Fruit fly (Drosophila melanogaster) whole organism, embryonic: ENCODE measurements around the gene firl.

Source experiments
- B-H2 ChIP-seq: fragments of 200-800 bp; sonication (Bioruptor generic); optimal IDR thresholded peaks from 2 replicates; lab custom pipeline; 2018; ENCODE audit warnings: missing biosample characterization, mild to moderate bottlenecking, missing genetic modification characterization
- BEAF-32 ChIP-seq: fragments of 200-800 bp; sonication (Bioruptor generic); optimal IDR thresholded peaks from 3 replicates; lab custom pipeline; 2017; ENCODE audit warnings: missing biosample characterization, missing genetic modification characterization, mild to moderate bottlenecking, moderate library complexity, missing genetic modification reagents
- CG11456 ChIP-seq: fragments of 200-800 bp; sonication (Bioruptor generic); IDR thresholded peaks from 3 replicates; pipeline ENCODE4 v1.3.6; 2022; ENCODE audit warnings: missing biosample characterization, missing genetic modification characterization
- CG11696 ChIP-seq: fragments of 200-800 bp; sonication (Bioruptor generic); IDR thresholded peaks from 2 replicates; pipeline ENCODE4 v1.3.6; 2022; ENCODE audit warnings: missing biosample characterization, missing genetic modification characterization
- CG12659 ChIP-seq: fragments of 200-800 bp; sonication (Bioruptor generic); optimal IDR thresholded peaks from 3 replicates; lab custom pipeline; 2017; ENCODE audit warnings: mild to moderate bottlenecking, missing biosample characterization, missing genetic modification reagents, missing genetic modification characterization
- CG13624 ChIP-seq: fragments of 200-800 bp; sonication (Bioruptor generic); optimal IDR thresholded peaks from 2 replicates; lab custom pipeline; 2016; ENCODE audit warnings: missing biosample characterization, missing genetic modification characterization
- CG14710 ChIP-seq: fragments of 200-800 bp; sonication (Bioruptor generic); optimal IDR thresholded peaks from 3 replicates; lab custom pipeline; 2019; ENCODE audit warnings: missing biosample characterization, mild to moderate bottlenecking, missing genetic modification characterization, moderate library complexity
- CG14965 ChIP-seq: fragments of 200-800 bp; sonication (Bioruptor generic); optimal IDR thresholded peaks from 2 replicates; lab custom pipeline; 2016; ENCODE audit warnings: missing biosample characterization, missing genetic modification characterization, borderline replicate concordance
- CG17186 ChIP-seq: fragments of 200-800 bp; sonication (Bioruptor generic); optimal IDR thresholded peaks from 3 replicates; lab custom pipeline; 2017; ENCODE audit warnings: missing biosample characterization, missing genetic modification reagents, missing genetic modification characterization
- CG18764 ChIP-seq: fragments of 200-800 bp; sonication (Bioruptor generic); optimal IDR thresholded peaks from 3 replicates; lab custom pipeline; 2016; ENCODE audit warnings: missing biosample characterization, missing genetic modification characterization
- CG2712 ChIP-seq: fragments of 200-800 bp; optimal IDR thresholded peaks from 3 replicates; lab custom pipeline; 2019; ENCODE audit warnings: missing biosample characterization, mild to moderate bottlenecking, missing genetic modification characterization, moderate library complexity
- CG30431 ChIP-seq: fragments of 200-800 bp; sonication (Bioruptor generic); optimal IDR thresholded peaks from 2 replicates; lab custom pipeline; 2017; ENCODE audit warnings: missing biosample characterization, missing genetic modification characterization
- CG3065 ChIP-seq: fragments of 200-800 bp; sonication (Bioruptor generic); optimal IDR thresholded peaks from 2 replicates; lab custom pipeline; 2016; ENCODE audit warnings: missing biosample characterization, missing genetic modification characterization
- CG34422 ChIP-seq: fragments of 200-800 bp; sonication (Bioruptor generic); IDR thresholded peaks from 3 replicates; pipeline ENCODE4 v1.3.6; 2022; ENCODE audit warnings: missing biosample characterization, missing genetic modification characterization
- CG3726 ChIP-seq: fragments of 200-800 bp; sonication (Bioruptor generic); IDR thresholded peaks from 3 replicates; pipeline ENCODE4, ENCODE4 v1.3.6; 2022; ENCODE audit warnings: missing biosample characterization, missing genetic modification characterization
- CG3847 ChIP-seq: fragments of 200-800 bp; sonication (Bioruptor generic); IDR thresholded peaks from 2 replicates; pipeline ENCODE4 v1.3.6; 2022; ENCODE audit warnings: missing biosample characterization, missing genetic modification characterization
- CG4707 ChIP-seq: fragments of 200-800 bp; sonication (Bioruptor generic); optimal IDR thresholded peaks from 2 replicates; lab custom pipeline; 2018; ENCODE audit warnings: missing biosample characterization, mild to moderate bottlenecking, missing genetic modification characterization, moderate library complexity
- CG7987 ChIP-seq: fragments of 200-800 bp; sonication (Bioruptor generic); optimal IDR thresholded peaks from 2 replicates; lab custom pipeline; 2018; ENCODE audit warnings: missing biosample characterization, mild to moderate bottlenecking, missing genetic modification characterization, moderate library complexity
- CG8944 ChIP-seq: fragments of 200-800 bp; sonication (Bioruptor generic); optimal IDR thresholded peaks from 3 replicates; lab custom pipeline; 2016; ENCODE audit warnings: missing biosample characterization, missing genetic modification characterization
- CG9932 ChIP-seq: fragments of 200-800 bp; sonication (Bioruptor generic); IDR thresholded peaks from 2 replicates; pipeline ENCODE4 v1.3.6; 2022; ENCODE audit warnings: missing biosample characterization, missing genetic modification characterization
- Dip3 ChIP-seq: fragments of 200-800 bp; sonication (Bioruptor generic); optimal IDR thresholded peaks from 3 replicates; lab custom pipeline; 2016; ENCODE audit warnings: missing biosample characterization, missing genetic modification characterization
- Dp ChIP-seq: fragments of 200-800 bp; sonication (Bioruptor generic); optimal IDR thresholded peaks from 2 replicates; lab custom pipeline; 2018; ENCODE audit warnings: missing biosample characterization, mild to moderate bottlenecking, missing genetic modification characterization, moderate library complexity
- Dref ChIP-seq: fragments of 200-800 bp; sonication (Bioruptor generic); IDR thresholded peaks from 2 replicates; pipeline ENCODE4 v1.3.6; 2022; ENCODE audit warnings: missing biosample characterization, missing genetic modification characterization
- E2f2 ChIP-seq: fragments of 200-800 bp; sonication (Bioruptor generic); IDR thresholded peaks from 2 replicates; pipeline ENCODE4 v1.3.6; 2022; ENCODE audit warnings: missing biosample characterization, missing genetic modification characterization
- Elba2 ChIP-seq: fragments of 200-800 bp; sonication (Bioruptor generic); optimal IDR thresholded peaks from 3 replicates; lab custom pipeline; 2016; ENCODE audit warnings: missing biosample characterization, missing genetic modification characterization
- Ets97D ChIP-seq: fragments of 200-800 bp; sonication (Bioruptor generic); optimal IDR thresholded peaks from 3 replicates; lab custom pipeline; 2016; ENCODE audit warnings: missing biosample characterization, missing genetic modification characterization
- Med ChIP-seq: fragments of 200-800 bp; sonication (Bioruptor generic); peaks from one replicate; lab custom pipeline; 2016; ENCODE audit warnings: missing biosample characterization, missing genetic modification characterization, mild to moderate bottlenecking, inconsistent platforms, moderate library complexity
- NfI ChIP-seq: fragments of 200-800 bp; sonication (Bioruptor generic); optimal IDR thresholded peaks from 3 replicates; lab custom pipeline; 2018; ENCODE audit warnings: missing biosample characterization, mild to moderate bottlenecking, missing genetic modification characterization, moderate library complexity
- Opbp ChIP-seq: fragments of 200-800 bp; sonication (Bioruptor generic); IDR thresholded peaks from 3 replicates; pipeline ENCODE4 v1.3.6; 2022; ENCODE audit warnings: missing biosample characterization, missing genetic modification characterization; ENCODE audit not compliant: partially characterized antibody
- Rfx ChIP-seq: fragments of 200-800 bp; sonication (Bioruptor generic); IDR thresholded peaks from 2 replicates; pipeline ENCODE4 v1.3.6; 2022; ENCODE audit warnings: missing biosample characterization, missing genetic modification characterization
- Sry-β ChIP-seq: fragments of 200-800 bp; sonication (Bioruptor generic); optimal IDR thresholded peaks from 2 replicates; lab custom pipeline; 2018; ENCODE audit warnings: missing biosample characterization, mild to moderate bottlenecking, missing genetic modification characterization, moderate library complexity
- caup ChIP-seq: fragments of 200-800 bp; sonication (Bioruptor generic); optimal IDR thresholded peaks from 3 replicates; lab custom pipeline; 2017; ENCODE audit warnings: missing biosample characterization, mild to moderate bottlenecking, missing genetic modification characterization, moderate library complexity; ENCODE audit not compliant: severe bottlenecking
- crp ChIP-seq, 2 experiments: fragments of 200-800 bp; sonication (Bioruptor generic); optimal IDR thresholded peaks; 2 replicates in 1 of 2; 3 replicates in 1 of 2; lab custom pipeline; 2017; ENCODE audit warnings: missing biosample characterization in 2 of 2, missing genetic modification characterization in 2 of 2, mild to moderate bottlenecking in 1 of 2, moderate library complexity in 1 of 2
- cwo ChIP-seq: fragments of 200-800 bp; sonication (Bioruptor generic); optimal IDR thresholded peaks from 3 replicates; lab custom pipeline; 2017; ENCODE audit warnings: missing biosample characterization, missing genetic modification characterization, mild to moderate bottlenecking, moderate library complexity, missing genetic modification reagents
- dm ChIP-seq: fragments of 200-800 bp; sonication (Bioruptor generic); optimal IDR thresholded peaks from 3 replicates; lab custom pipeline; 2016; ENCODE audit warnings: missing biosample characterization, missing genetic modification characterization
- dpn ChIP-seq, 2 experiments: fragments of 200-800 bp; sonication (Bioruptor generic); optimal IDR thresholded peaks; 3 replicates each; lab custom pipeline; 2016; ENCODE audit warnings: missing biosample characterization in 2 of 2, missing genetic modification characterization in 2 of 2
- ems ChIP-seq: fragments of 200-800 bp; sonication (Bioruptor generic); optimal IDR thresholded peaks from 3 replicates; lab custom pipeline; 2016; ENCODE audit warnings: missing biosample characterization, missing genetic modification characterization
- eve ChIP-seq, 2 experiments: fragments of >200 bp; optimal IDR thresholded peaks; 2 replicates each; lab custom pipeline; 2017; ENCODE audit warnings: missing biosample characterization in 2 of 2, missing genetic modification characterization in 2 of 2
- gro ChIP-seq: fragments of 200-800 bp; sonication (Bioruptor generic); optimal IDR thresholded peaks from 2 replicates; lab custom pipeline; 2016; ENCODE audit warnings: missing biosample characterization, missing genetic modification characterization
- jumu ChIP-seq: fragments of 200-800 bp; sonication (Bioruptor generic); optimal IDR thresholded peaks from 3 replicates; lab custom pipeline; 2016; ENCODE audit warnings: missing biosample characterization, missing genetic modification characterization
- lilli ChIP-seq: fragments of 200-800 bp; sonication (Bioruptor generic); optimal IDR thresholded peaks from 3 replicates; lab custom pipeline; 2016; ENCODE audit warnings: missing biosample characterization, missing genetic modification characterization
- onecut ChIP-seq: fragments of 200-800 bp; sonication (Bioruptor generic); IDR thresholded peaks from 2 replicates; pipeline ENCODE4 v1.3.6; 2022; ENCODE audit warnings: missing biosample characterization, missing genetic modification characterization
- rib ChIP-seq: fragments of 200-800 bp; sonication (Bioruptor generic); IDR thresholded peaks from 2 replicates; pipeline ENCODE4 v1.3.6; 2022; ENCODE audit warnings: missing biosample characterization, missing genetic modification characterization
- sc ChIP-seq, 3 experiments: fragments of >200 bp in 2 of 3; fragments of 200-800 bp in 1 of 3; sonication (Bioruptor generic) in 1 of 3; optimal IDR thresholded peaks; 2 replicates in 2 of 3; 3 replicates in 1 of 3; lab custom pipeline; 2017; ENCODE audit warnings: mild to moderate bottlenecking in 1 of 3, missing biosample characterization in 1 of 3, missing genetic modification characterization in 1 of 3, missing genetic modification reagents in 1 of 3
- sd ChIP-seq: fragments of 200-800 bp; sonication (Bioruptor generic); optimal IDR thresholded peaks from 3 replicates; lab custom pipeline; 2018; ENCODE audit warnings: missing biosample characterization, mild to moderate bottlenecking, missing genetic modification characterization, moderate library complexity
- sens ChIP-seq: fragments of 200-800 bp; sonication (Bioruptor generic); peaks from one replicate; lab custom pipeline; 2016; ENCODE audit warnings: missing biosample characterization, missing genetic modification characterization
- sob ChIP-seq: fragments of 200-800 bp; sonication (Bioruptor generic); IDR thresholded peaks from 2 replicates; pipeline ENCODE4 v1.3.6; 2022; ENCODE audit warnings: missing biosample characterization, missing genetic modification characterization
- sqz ChIP-seq: fragments of 200-800 bp; sonication (Bioruptor generic); optimal IDR thresholded peaks from 3 replicates; lab custom pipeline; 2018; ENCODE audit warnings: missing biosample characterization, mild to moderate bottlenecking, missing genetic modification characterization
- z ChIP-seq: fragments of 200-800 bp; sonication (Bioruptor generic); IDR thresholded peaks from 3 replicates; pipeline ENCODE4 v1.3.6; 2022; ENCODE audit warnings: missing biosample characterization, missing genetic modification characterization

The firl gene

dm6 chr2L:12097698-12098097, 31.1 kb upstream of the firl start, which contains the start of gene Ced-12 (continued):
- TF ChIP-seq CG4707 (GFP tag; lab: Kevin White, UChicago) (no peak), Opbp (GFP tag; lab: Robert Waterston, UW) (0 out of 3 replicates have a peak, but pooled peaks have one; percentile 8), CG30431 (GFP tag; lab: Kevin White, UChicago) (no peak), CG3065 (GFP tag; lab: Kevin White, UChicago) (no peak), Dp (GFP tag; lab: Kevin White, UChicago) (peak; percentile 90), jumu (GFP tag; lab: Kevin White, UChicago) (no peak), Sry-β (peak; percentile 66), dpn (GFP tag; optimal IDR thresholded peaks at IDR 0.05; lab: Kevin White, UChicago) (no peak), CG2712 (tag; lab: Kevin White, UChicago) (no peak), CG18764 (no peak)

dm6 chr2L:12096396-12096813, 29.8 kb upstream of the firl start, which contains the start of the genes CG6712 and Mt2:
CG6712 (minus strand) TSS chr2L:12096511.
Mt2 (plus strand) TSS chr2L:12096525.
- TF ChIP-seq B-H2 (GFP tag; lab: Kevin White, UChicago), result peak; percentile 52
- 0 out of 2 replicates have a peak, but pooled peaks have one; percentile 33 for TF ChIP-seq Dref
- TF ChIP-seq cwo (GFP tag; lab: Kevin White, UChicago), result peak; percentile 93
- peak; percentile 55 for TF ChIP-seq Rfx (GFP tag; lab: Robert Waterston, UW)
- TF ChIP-seq sd (tag; lab: Kevin White, UChicago), result peak; percentile 68
- TF ChIP-seq sqz (GFP tag; lab: Kevin White, UChicago), result no peak
- TF ChIP-seq CG14710 (tag; lab: Kevin White, UChicago), result peak; percentile 63
- TF ChIP-seq z (GFP tag; lab: Robert Waterston, UW), result no peak
- TF ChIP-seq CG11696, result no peak
- peak; percentile 24 for TF ChIP-seq BEAF-32 (GFP tag; lab: Kevin White, UChicago)
- TF ChIP-seq gro (GFP tag; lab: Kevin White, UChicago), result peak; percentile 13
- peak; percentile 38; the same call in 1 of the 2 replicates for TF ChIP-seq rib (GFP tag; lab: Robert Waterston, UW)
- TF ChIP-seq CG17186 (GFP tag; lab: Kevin White, UChicago), result no peak
- TF ChIP-seq crp (GFP tag; optimal IDR thresholded peaks at IDR 0.05; lab: Kevin White, UChicago), result peak in 1 of 2 experiments; percentile 67
- TF ChIP-seq Dip3 (GFP tag; lab: Kevin White, UChicago), result no peak
- peak; percentile 36; the same call in 1 of the 2 replicates for TF ChIP-seq sob (GFP tag; lab: Robert Waterston, UW)
- peak; percentile 18 for TF ChIP-seq CG13624 (GFP tag; lab: Kevin White, UChicago)
- peak; percentile 45 for TF ChIP-seq E2f2 (GFP tag; lab: Robert Waterston, UW)
- TF ChIP-seq CG12659 (GFP tag; lab: Kevin White, UChicago), result peak; percentile 42
- no peak for TF ChIP-seq CG3847 (GFP tag; lab: Robert Waterston, UW)
- TF ChIP-seq Ets97D, result peak; percentile 37
- TF ChIP-seq Med, result peak; percentile 83
- peak; percentile 30 for TF ChIP-seq caup (GFP tag; lab: Kevin White, UChicago)
- 0 out of 2 replicates have a peak, but pooled peaks have one; percentile 8 for TF ChIP-seq onecut (GFP tag; lab: Robert Waterston, UW)
- TF ChIP-seq CG9932 (GFP tag; lab: Robert Waterston, UW), result peak; percentile 22; the same call in 1 of the 2 replicates
- peak; percentile 53 for TF ChIP-seq Elba2 (GFP tag; lab: Kevin White, UChicago)
- TF ChIP-seq sens (GFP tag; lab: Kevin White, UChicago), result peak; percentile 88
- peak; percentile 20 for TF ChIP-seq ems (GFP tag; lab: Kevin White, UChicago)
- TF ChIP-seq lilli, result peak; percentile 20
- peak; percentile 80; the same call in 1 of the 3 replicates for TF ChIP-seq CG34422
- TF ChIP-seq CG3726, result no peak
- TF ChIP-seq sc (optimal IDR thresholded peaks at IDR 0.05; lab: Kevin White, UChicago), result no peak
- TF ChIP-seq sc (GFP tag; optimal IDR thresholded peaks at IDR 0.05; lab: Kevin White, UChicago), result no peak
- TF ChIP-seq eve (GFP tag; optimal IDR thresholded peaks at IDR 0.05; lab: Kevin White, UChicago), result no peak
- TF ChIP-seq dm, result peak; percentile 96
- no peak for TF ChIP-seq CG8944
- peak; percentile 17 for TF ChIP-seq NfI (GFP tag; lab: Kevin White, UChicago)
- no peak for TF ChIP-seq CG14965 (GFP tag; lab: Kevin White, UChicago)
- TF ChIP-seq CG7987 (GFP tag; lab: Kevin White, UChicago), result peak; percentile 5
- TF ChIP-seq CG11456 (GFP tag; lab: Robert Waterston, UW), result peak; percentile 18; the same call in 1 of the 3 replicates
